Fruit fly (Drosophila melanogaster) whole organism, prepupa: ENCODE measurements around the gene Jhbp16.

ENCODE experiments used
- Blimp-1 ChIP-seq: fragments of 200-800 bp; sonication (Bioruptor generic); optimal IDR thresholded peaks from 3 replicates; lab custom pipeline; 2017; ENCODE audit warnings: missing biosample characterization, missing genetic modification characterization, mild to moderate bottlenecking, moderate library complexity, missing genetic modification reagents
- CG10631 ChIP-seq: fragments of 200-800 bp; sonication (Bioruptor generic); optimal IDR thresholded peaks from 2 replicates; lab custom pipeline; 2016; ENCODE audit warnings: missing biosample characterization, missing genetic modification characterization
- CG10669 ChIP-seq: fragments of 200-800 bp; sonication (Bioruptor generic); optimal IDR thresholded peaks from 3 replicates; lab custom pipeline; 2018; ENCODE audit warnings: missing biosample characterization, mild to moderate bottlenecking, missing genetic modification characterization, moderate library complexity
- CG11902 ChIP-seq: fragments of 200-800 bp; sonication (Bioruptor generic); optimal IDR thresholded peaks from 3 replicates; lab custom pipeline; 2016; ENCODE audit warnings: missing biosample characterization, missing genetic modification characterization
- CG15336 ChIP-seq: fragments of 200-800 bp; sonication (Bioruptor generic); IDR thresholded peaks from 2 replicates; pipeline ENCODE4 v1.3.6; 2022; ENCODE audit warnings: missing biosample characterization, missing genetic modification characterization
- CG1621 ChIP-seq: fragments of 200-800 bp; sonication (Bioruptor generic); optimal IDR thresholded peaks from 3 replicates; lab custom pipeline; 2018; ENCODE audit warnings: missing biosample characterization, mild to moderate bottlenecking, missing genetic modification characterization
- CG16779 ChIP-seq: fragments of 200-800 bp; sonication (Bioruptor generic); optimal IDR thresholded peaks from 3 replicates; lab custom pipeline; 2017; ENCODE audit warnings: missing biosample characterization, mild to moderate bottlenecking, missing genetic modification characterization
- CG3032 ChIP-seq: fragments of 200-800 bp; optimal IDR thresholded peaks from 2 replicates; lab custom pipeline; 2019; ENCODE audit warnings: missing biosample characterization, mild to moderate bottlenecking, missing genetic modification characterization, moderate library complexity
- CG32006 ChIP-seq: fragments of 200-800 bp; sonication (Bioruptor generic); optimal IDR thresholded peaks from 3 replicates; lab custom pipeline; 2017; ENCODE audit warnings: missing biosample characterization, mild to moderate bottlenecking, missing genetic modification characterization
- CG4318 ChIP-seq: fragments of 200-800 bp; sonication (Bioruptor generic); optimal IDR thresholded peaks from 3 replicates; lab custom pipeline; 2017; ENCODE audit warnings: missing biosample characterization, mild to moderate bottlenecking, missing genetic modification characterization
- CG6163 ChIP-seq: fragments of 200-800 bp; sonication (Bioruptor generic); IDR thresholded peaks from 3 replicates; pipeline ENCODE4 v1.3.6; 2022; ENCODE audit warnings: missing biosample characterization, missing genetic modification characterization
- CG6276 ChIP-seq: fragments of 200-800 bp; sonication (Bioruptor generic); optimal IDR thresholded peaks from 2 replicates; lab custom pipeline; 2017; ENCODE audit warnings: missing biosample characterization, mild to moderate bottlenecking, missing genetic modification characterization
- CG6792 ChIP-seq: fragments of 200-800 bp; sonication (Bioruptor generic); optimal IDR thresholded peaks from 3 replicates; lab custom pipeline; 2016; ENCODE audit warnings: missing biosample characterization, missing genetic modification characterization
- CG6808 ChIP-seq: fragments of 200-800 bp; sonication (Bioruptor generic); optimal IDR thresholded peaks from 3 replicates; lab custom pipeline; 2017; ENCODE audit warnings: missing biosample characterization, missing genetic modification characterization, mild to moderate bottlenecking, moderate library complexity, missing genetic modification reagents
- CG6854 ChIP-seq: fragments of 200-800 bp; sonication (Bioruptor generic); optimal IDR thresholded peaks from 2 replicates; lab custom pipeline; 2017; ENCODE audit warnings: missing biosample characterization, mild to moderate bottlenecking, missing genetic modification characterization
- CG7368 ChIP-seq: fragments of 200-800 bp; sonication (Bioruptor generic); optimal IDR thresholded peaks from 3 replicates; lab custom pipeline; 2016; ENCODE audit warnings: missing biosample characterization, missing genetic modification characterization
- CG8319 ChIP-seq: fragments of 200-800 bp; sonication (Bioruptor generic); optimal IDR thresholded peaks from 3 replicates; lab custom pipeline; 2016; ENCODE audit warnings: missing biosample characterization, missing genetic modification characterization
- CG9139 ChIP-seq: fragments of 200-800 bp; sonication (Bioruptor generic); optimal IDR thresholded peaks from 3 replicates; lab custom pipeline; 2017; ENCODE audit warnings: missing biosample characterization, mild to moderate bottlenecking, missing genetic modification characterization
- Eip78C ChIP-seq: fragments of 200-800 bp; sonication (Bioruptor generic); peaks from one replicate; lab custom pipeline; 2016; ENCODE audit warnings: missing biosample characterization, missing genetic modification characterization
- Ets21C ChIP-seq: fragments of 200-800 bp; sonication (Bioruptor generic); optimal IDR thresholded peaks from 3 replicates; lab custom pipeline; 2016; ENCODE audit warnings: missing biosample characterization, missing genetic modification characterization
- Ets96B ChIP-seq: fragments of 200-800 bp; optimal IDR thresholded peaks from 2 replicates; lab custom pipeline; 2019; ENCODE audit warnings: missing biosample characterization, mild to moderate bottlenecking, missing genetic modification characterization, moderate library complexity
- Hr38 ChIP-seq: sonication (Bioruptor generic); optimal IDR thresholded peaks from 2 replicates; lab custom pipeline; 2016; ENCODE audit warnings: missing biosample characterization, missing genetic modification characterization
- Hr39 ChIP-seq: fragments of 200-800 bp; sonication (Bioruptor generic); optimal IDR thresholded peaks from 2 replicates; lab custom pipeline; 2016; ENCODE audit warnings: missing biosample characterization, missing genetic modification characterization
- Lpt ChIP-seq: fragments of 200-800 bp; sonication (Bioruptor generic); optimal IDR thresholded peaks from 3 replicates; lab custom pipeline; 2016; ENCODE audit warnings: missing biosample characterization, missing genetic modification characterization
- OdsH ChIP-seq: fragments of 200-800 bp; sonication (Bioruptor generic); optimal IDR thresholded peaks from 3 replicates; lab custom pipeline; 2016; ENCODE audit warnings: missing biosample characterization, missing genetic modification characterization
- Sox102F ChIP-seq: fragments of 200-800 bp; sonication (Bioruptor generic); optimal IDR thresholded peaks from 2 replicates; lab custom pipeline; 2016; ENCODE audit warnings: missing biosample characterization, mild to moderate bottlenecking, missing genetic modification characterization
- Sox15 ChIP-seq: fragments of 200-800 bp; sonication (Bioruptor generic); optimal IDR thresholded peaks from 3 replicates; lab custom pipeline; 2016; ENCODE audit warnings: missing biosample characterization, missing genetic modification characterization
- achi ChIP-seq: fragments of 200-800 bp; sonication (Bioruptor generic); optimal IDR thresholded peaks from 3 replicates; lab custom pipeline; 2016; ENCODE audit warnings: missing biosample characterization, missing genetic modification characterization
- acj6 ChIP-seq: fragments of 200-800 bp; sonication (Bioruptor generic); optimal IDR thresholded peaks from 3 replicates; lab custom pipeline; 2016; ENCODE audit warnings: missing biosample characterization, missing genetic modification characterization
- cyc ChIP-seq: fragments of 200-800 bp; sonication (Bioruptor generic); optimal IDR thresholded peaks from 3 replicates; lab custom pipeline; 2016; ENCODE audit warnings: missing biosample characterization, missing genetic modification characterization
- dac ChIP-seq: fragments of 200-800 bp; sonication (Bioruptor generic); optimal IDR thresholded peaks from 2 replicates; lab custom pipeline; 2017; ENCODE audit warnings: missing biosample characterization, mild to moderate bottlenecking, missing genetic modification characterization
- dsx ChIP-seq: fragments of 200-800 bp; optimal IDR thresholded peaks from 3 replicates; lab custom pipeline; 2019; ENCODE audit warnings: missing biosample characterization, mild to moderate bottlenecking, missing genetic modification characterization, moderate library complexity; ENCODE audit not compliant: poor library complexity, severe bottlenecking
- eg ChIP-seq: fragments of 200-800 bp; sonication (Bioruptor generic); IDR thresholded peaks from 3 replicates; pipeline ENCODE4 v1.3.6; 2022; ENCODE audit warnings: missing biosample characterization, missing genetic modification characterization
- fd59A ChIP-seq: fragments of 200-800 bp; sonication (Bioruptor generic); optimal IDR thresholded peaks from 2 replicates; lab custom pipeline; 2017; ENCODE audit warnings: missing biosample characterization, mild to moderate bottlenecking, missing genetic modification characterization, missing genetic modification reagents
- fd85E ChIP-seq: fragments of 200-800 bp; sonication (Bioruptor generic); optimal IDR thresholded peaks from 3 replicates; lab custom pipeline; 2016; ENCODE audit warnings: missing biosample characterization, missing genetic modification characterization
- fkh ChIP-seq: fragments of 200-800 bp; sonication (Bioruptor generic); optimal IDR thresholded peaks from 3 replicates; lab custom pipeline; 2017; ENCODE audit warnings: missing biosample characterization, mild to moderate bottlenecking, missing genetic modification characterization, moderate library complexity
- lz ChIP-seq: fragments of 200-800 bp; sonication (Bioruptor generic); optimal IDR thresholded peaks from 3 replicates; lab custom pipeline; 2016; ENCODE audit warnings: missing biosample characterization, missing genetic modification characterization
- net ChIP-seq: fragments of 200-800 bp; sonication (Bioruptor generic); optimal IDR thresholded peaks from 3 replicates; lab custom pipeline; 2016; ENCODE audit warnings: missing biosample characterization, missing genetic modification characterization
- pdm3 ChIP-seq: fragments of 200-800 bp; sonication (Bioruptor generic); optimal IDR thresholded peaks from 3 replicates; lab custom pipeline; 2016; ENCODE audit warnings: missing biosample characterization, missing genetic modification characterization
- spab ChIP-seq: fragments of 200-800 bp; sonication (Bioruptor generic); optimal IDR thresholded peaks from 2 replicates; lab custom pipeline; 2017; ENCODE audit warnings: missing biosample characterization, mild to moderate bottlenecking, missing genetic modification characterization, missing genetic modification reagents
- ss ChIP-seq, 2 experiments: fragments of 200-800 bp; sonication (Bioruptor generic); optimal IDR thresholded peaks; 2 replicates in 1 of 2; 3 replicates in 1 of 2; lab custom pipeline; 2017 to 2018; ENCODE audit warnings: mild to moderate bottlenecking in 2 of 2, missing biosample characterization in 2 of 2, missing genetic modification characterization in 2 of 2, moderate library complexity in 1 of 2
- svp ChIP-seq: fragments of 200-800 bp; sonication (Bioruptor generic); peaks from one replicate; lab custom pipeline; 2016; ENCODE audit warnings: missing biosample characterization, missing genetic modification characterization
- vri ChIP-seq: fragments of 200-800 bp; sonication (Bioruptor generic); optimal IDR thresholded peaks from 3 replicates; lab custom pipeline; 2016; ENCODE audit warnings: missing biosample characterization, mild to moderate bottlenecking, missing genetic modification characterization

Gene Jhbp16

dm6 chr3R:21649823-21650499 is 14.2 kb upstream of the Jhbp16 start (continued):
- TF ChIP-seq CG7368 (GFP tag; lab: Kevin White, UChicago) (peak; percentile 32), CG9139 (GFP tag; lab: Kevin White, UChicago) (peak; percentile 62), CG4318 (GFP tag; lab: Kevin White, UChicago) (peak; percentile 58), net (peak; percentile 67), Sox15 (peak; percentile 42), Hr39 (GFP tag; lab: Kevin White, UChicago) (peak; percentile 56), fkh (no peak), dac (GFP tag; lab: Kevin White, UChicago) (no peak), svp (peak; percentile 88), Sox102F (peak; percentile 61), Hr38 (GFP tag; lab: Kevin White, UChicago) (no peak), CG32006 (GFP tag; lab: Kevin White, UChicago) (peak; percentile 76), CG10669 (GFP tag; lab: Kevin White, UChicago) (peak; percentile 89), vri (GFP tag; lab: Kevin White, UChicago) (peak; percentile 29), achi (GFP tag; lab: Kevin White, UChicago) (peak; percentile 79), CG10631 (GFP tag; lab: Kevin White, UChicago) (peak; percentile 87), dsx (GFP tag; lab: Kevin White, UChicago) (peak; percentile 89), Blimp-1 (peak; percentile 37), Ets21C (GFP tag; lab: Kevin White, UChicago) (peak; percentile 58), CG6792 (peak; percentile 74), spab (GFP tag; lab: Kevin White, UChicago) (peak; percentile 90), eg (peak; percentile 62), Lpt (no peak), CG15336 (GFP tag; lab: Robert Waterston, UW) (peak; percentile 84)

DNA sequence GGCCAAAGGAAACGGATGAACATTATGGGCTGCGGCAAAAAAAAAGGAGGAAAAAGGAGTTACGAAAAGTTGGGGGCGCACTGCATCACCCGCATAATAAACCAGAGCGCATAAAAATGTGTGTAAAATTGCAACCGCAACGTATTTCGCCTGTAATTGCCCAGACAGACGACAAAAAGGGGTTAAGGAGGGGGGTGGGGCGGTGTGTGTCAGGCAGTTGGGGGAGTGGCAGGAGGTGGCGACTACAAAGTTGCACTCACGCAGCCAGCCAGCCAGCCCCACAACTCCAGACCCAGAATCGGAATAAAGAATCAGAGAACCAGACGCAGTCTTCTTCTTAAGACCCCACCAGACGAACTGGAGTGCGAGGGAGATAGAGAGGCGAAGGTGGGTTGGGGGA is 13.7 kb upstream of the Jhbp16 start:
- TF ChIP-seq CG11902 (GFP tag; lab: Kevin White, UChicago) = no peak
- TF ChIP-seq dsx (GFP tag; lab: Kevin White, UChicago) = peak; percentile 100
- no peak for TF ChIP-seq OdsH

- TF ChIP-seq acj6 (GFP tag; lab: Kevin White, UChicago) (peak; percentile 94), achi (GFP tag; lab: Kevin White, UChicago) (peak; percentile 93), cyc (GFP tag; lab: Kevin White, UChicago) (peak; percentile 70), CG1621 (tag; lab: Kevin White, UChicago) (peak; percentile 39), CG8319 (GFP tag; lab: Kevin White, UChicago) (peak; percentile 76), CG6792 (peak; percentile 85), CG32006 (GFP tag; lab: Kevin White, UChicago) (peak; percentile 97), fd85E (GFP tag; lab: Kevin White, UChicago) (peak; percentile 7), vri (GFP tag; lab: Kevin White, UChicago) (no peak), CG11902 (GFP tag; lab: Kevin White, UChicago) (peak; percentile 68), CG16779 (tag; lab: Kevin White, UChicago) (peak; percentile 82), CG6808 (GFP tag; lab: Kevin White, UChicago) (peak; percentile 96), pdm3 (GFP tag; lab: Kevin White, UChicago) (peak; percentile 72), svp (peak; percentile 90), lz (GFP tag; lab: Kevin White, UChicago) (peak; percentile 75), Sox102F (peak; percentile 51), CG3032 (tag; lab: Kevin White, UChicago) (peak; percentile 96), Eip78C (GFP tag; lab: Kevin White, UChicago) (peak; percentile 96), CG6163 (GFP tag; lab: Robert Waterston, UW) (peak; percentile 48; the same call in 2 of the 3 replicates), fd59A (GFP tag; lab: Kevin White, UChicago) (peak; percentile 93), CG6854 (GFP tag; lab: Kevin White, UChicago) (no peak), fkh (no peak), CG6276 (peak; percentile 86), CG15336 (GFP tag; lab: Robert Waterston, UW) (peak; percentile 82), ss (GFP tag; optimal IDR thresholded peaks at IDR 0.05; lab: Kevin White, UChicago) (peak; percentile 90 to 97), eg (peak; percentile 56; the same call in 2 of the 3 replicates), dac (GFP tag; lab: Kevin White, UChicago) (peak; percentile 18), Ets96B (tag; lab: Kevin White, UChicago) (peak; percentile 95), CG10631 (GFP tag; lab: Kevin White, UChicago) (peak; percentile 94), CG10669 (GFP tag; lab: Kevin White, UChicago) (peak; percentile 91), CG7368 (GFP tag; lab: Kevin White, UChicago) (peak; percentile 70)
Measured at dm6 chr3R:21651048-21651887, 12.9 kb upstream of the Jhbp16 start.
